Fruit fly (Drosophila melanogaster) whole organism, embryonic: ENCODE measurements around the gene CG9389.

Experiments
- ATbp ChIP-seq: fragments of 200-800 bp; sonication (Bioruptor generic); optimal IDR thresholded peaks from 2 replicates; lab custom pipeline; 2017; ENCODE audit warnings: missing biosample characterization, mild to moderate bottlenecking, missing genetic modification characterization, missing genetic modification reagents
- CG11504 ChIP-seq: fragments of 200-800 bp; sonication (Bioruptor generic); optimal IDR thresholded peaks from 3 replicates; lab custom pipeline; 2019; ENCODE audit warnings: missing biosample characterization, mild to moderate bottlenecking, missing genetic modification characterization, moderate library complexity
- CG11560 ChIP-seq: fragments of 200-800 bp; sonication (Bioruptor generic); IDR thresholded peaks from 3 replicates; pipeline ENCODE4 v1.3.6; 2022; ENCODE audit warnings: missing biosample characterization, missing genetic modification characterization
- CG12769 ChIP-seq: fragments of 200-800 bp; sonication (Bioruptor generic); optimal IDR thresholded peaks from 2 replicates; lab custom pipeline; 2019; ENCODE audit warnings: missing biosample characterization, mild to moderate bottlenecking, missing genetic modification characterization, moderate library complexity
- CG13624 ChIP-seq: fragments of 200-800 bp; sonication (Bioruptor generic); optimal IDR thresholded peaks from 2 replicates; lab custom pipeline; 2016; ENCODE audit warnings: missing biosample characterization, missing genetic modification characterization
- CG14710 ChIP-seq: fragments of 200-800 bp; sonication (Bioruptor generic); optimal IDR thresholded peaks from 3 replicates; lab custom pipeline; 2019; ENCODE audit warnings: missing biosample characterization, mild to moderate bottlenecking, missing genetic modification characterization, moderate library complexity
- CG1602 ChIP-seq: fragments of 200-800 bp; sonication (Bioruptor generic); optimal IDR thresholded peaks from 3 replicates; lab custom pipeline; 2016; ENCODE audit warnings: missing biosample characterization, missing genetic modification characterization
- CG17361 ChIP-seq: fragments of 200-800 bp; sonication (Bioruptor generic); IDR thresholded peaks from 3 replicates; pipeline ENCODE4 v1.3.6; 2022; ENCODE audit warnings: missing biosample characterization, missing genetic modification characterization
- CG2116 ChIP-seq: fragments of 200-800 bp; sonication (Bioruptor generic); optimal IDR thresholded peaks from 3 replicates; lab custom pipeline; 2018; ENCODE audit warnings: missing biosample characterization, mild to moderate bottlenecking, missing genetic modification characterization
- CG2129 ChIP-seq: fragments of 200-800 bp; sonication (Bioruptor generic); IDR thresholded peaks from 2 replicates; pipeline ENCODE4 v1.3.6; 2022; ENCODE audit warnings: missing biosample characterization, missing genetic modification characterization; ENCODE audit not compliant: partially characterized antibody
- CG32772 ChIP-seq: fragments of 200-800 bp; sonication (Bioruptor generic); IDR thresholded peaks from 2 replicates; pipeline ENCODE4 v1.3.6; 2022; ENCODE audit warnings: missing biosample characterization, missing genetic modification characterization
- CG6272 ChIP-seq: fragments of 200-800 bp; sonication (Bioruptor generic); IDR thresholded peaks from 2 replicates; pipeline ENCODE4 v1.3.6; 2022; ENCODE audit warnings: missing biosample characterization, missing genetic modification characterization
- CG7963 ChIP-seq: fragments of 200-800 bp; sonication (Bioruptor generic); IDR thresholded peaks from 3 replicates; pipeline ENCODE4 v1.3.6; 2022; ENCODE audit warnings: missing biosample characterization, missing genetic modification characterization; ENCODE audit not compliant: partially characterized antibody
- CG8478 ChIP-seq: fragments of >200 bp; optimal IDR thresholded peaks from 2 replicates; lab custom pipeline; 2018
- CG9609 ChIP-seq: fragments of 200-800 bp; sonication (Bioruptor generic); optimal IDR thresholded peaks from 3 replicates; lab custom pipeline; 2016; ENCODE audit warnings: missing biosample characterization, missing genetic modification characterization
- CG9817 ChIP-seq: fragments of 200-800 bp; sonication (Bioruptor generic); optimal IDR thresholded peaks from 2 replicates; lab custom pipeline; 2018; ENCODE audit warnings: missing biosample characterization, mild to moderate bottlenecking, missing genetic modification characterization, moderate library complexity
- CHES-1-like ChIP-seq: fragments of 200-800 bp; sonication (Bioruptor generic); optimal IDR thresholded peaks from 2 replicates; lab custom pipeline; 2016; ENCODE audit warnings: missing biosample characterization, missing genetic modification characterization
- CTCF ChIP-seq: fragments of 200-800 bp; sonication (Bioruptor generic); optimal IDR thresholded peaks from 2 replicates; lab custom pipeline; 2017; ENCODE audit warnings: missing biosample characterization, mild to moderate bottlenecking, missing genetic modification characterization, moderate library complexity
- Camta ChIP-seq: fragments of 200-800 bp; sonication (Bioruptor generic); optimal IDR thresholded peaks from 2 replicates; lab custom pipeline; 2016; ENCODE audit warnings: missing biosample characterization, missing genetic modification characterization
- CkIIα-i1 ChIP-seq: fragments of 200-800 bp; sonication (Bioruptor generic); IDR thresholded peaks from 2 replicates; pipeline ENCODE4 v1.3.6; 2022; ENCODE audit warnings: missing biosample characterization, missing genetic modification characterization
- Ets65A ChIP-seq: fragments of 200-800 bp; sonication (Bioruptor generic); peaks from one replicate; lab custom pipeline; 2016; ENCODE audit warnings: missing biosample characterization, missing genetic modification characterization
- Gug ChIP-seq: fragments of 200-800 bp; sonication (Bioruptor generic); IDR thresholded peaks from 4 replicates; pipeline ENCODE4 v1.3.6; 2022; ENCODE audit warnings: missing biosample characterization, missing genetic modification characterization
- HLH4C ChIP-seq: fragments of 200-800 bp; sonication (Bioruptor generic); IDR thresholded peaks from 3 replicates; pipeline ENCODE4 v1.3.6; 2022; ENCODE audit warnings: missing biosample characterization, missing genetic modification characterization; ENCODE audit not compliant: partially characterized antibody
- Hr51 ChIP-seq, 2 experiments: fragments of 200-800 bp; sonication (Bioruptor generic); optimal IDR thresholded peaks; 2 replicates in 1 of 2; 3 replicates in 1 of 2; lab custom pipeline; 2016 to 2018; ENCODE audit warnings: missing biosample characterization in 2 of 2, missing genetic modification characterization in 2 of 2, mild to moderate bottlenecking in 1 of 2, moderate library complexity in 1 of 2
- Hsf ChIP-seq: fragments of 200-800 bp; sonication (Bioruptor generic); optimal IDR thresholded peaks from 3 replicates; lab custom pipeline; 2016; ENCODE audit warnings: missing biosample characterization, missing genetic modification characterization
- NC2β ChIP-seq: fragments of 200-800 bp; sonication (Bioruptor generic); optimal IDR thresholded peaks from 2 replicates; lab custom pipeline; 2016; ENCODE audit warnings: missing biosample characterization, missing genetic modification characterization
- Nf-YC ChIP-seq: fragments of 200-800 bp; optimal IDR thresholded peaks from 3 replicates; lab custom pipeline; 2019; ENCODE audit warnings: missing biosample characterization, mild to moderate bottlenecking, missing genetic modification characterization, moderate library complexity
- Scr ChIP-seq: fragments of 200-800 bp; sonication (Bioruptor generic); IDR thresholded peaks from 2 replicates; pipeline ENCODE4 v1.3.6; 2022; ENCODE audit warnings: missing biosample characterization, missing genetic modification characterization; ENCODE audit not compliant: partially characterized antibody
- Sry-δ ChIP-seq: fragments of 200-800 bp; sonication (Bioruptor generic); optimal IDR thresholded peaks from 2 replicates; lab custom pipeline; 2016; ENCODE audit warnings: missing biosample characterization, missing genetic modification characterization
- Trl ChIP-seq, 3 experiments: fragments of >200 bp in 2 of 3; fragments of 200-800 bp in 1 of 3; sonication (Bioruptor generic) in 1 of 3; optimal IDR thresholded peaks; 2 replicates in 1 of 3; 3 replicates in 2 of 3; lab custom pipeline; 2016 to 2017; ENCODE audit warnings: missing biosample characterization in 1 of 3, missing genetic modification characterization in 1 of 3
- abd-A ChIP-seq: fragments of 200-800 bp; sonication (Bioruptor generic); optimal IDR thresholded peaks from 3 replicates; lab custom pipeline; 2019; ENCODE audit warnings: missing biosample characterization, mild to moderate bottlenecking, missing genetic modification characterization, moderate library complexity
- ase ChIP-seq: fragments of 200-800 bp; sonication (Bioruptor generic); IDR thresholded peaks from 3 replicates; pipeline ENCODE4 v1.3.6; 2022; ENCODE audit warnings: missing biosample characterization, missing genetic modification characterization
- crol ChIP-seq: fragments of 200-800 bp; sonication (Bioruptor generic); IDR thresholded peaks from 2 replicates; pipeline ENCODE4 v1.3.6; 2022; ENCODE audit warnings: missing biosample characterization, missing genetic modification characterization
- crp ChIP-seq, 2 experiments: fragments of 200-800 bp; sonication (Bioruptor generic); optimal IDR thresholded peaks; 2 replicates in 1 of 2; 3 replicates in 1 of 2; lab custom pipeline; 2017; ENCODE audit warnings: missing biosample characterization in 2 of 2, missing genetic modification characterization in 2 of 2, mild to moderate bottlenecking in 1 of 2, moderate library complexity in 1 of 2
- fru ChIP-seq: fragments of >200 bp; optimal IDR thresholded peaks from 2 replicates; lab custom pipeline; 2017
- ftz-f1 ChIP-seq: fragments of 200-800 bp; sonication (Bioruptor generic); optimal IDR thresholded peaks from 2 replicates; lab custom pipeline; 2016; ENCODE audit warnings: missing biosample characterization, missing genetic modification characterization
- grau ChIP-seq: fragments of 200-800 bp; optimal IDR thresholded peaks from 3 replicates; lab custom pipeline; 2019; ENCODE audit warnings: missing biosample characterization, mild to moderate bottlenecking, missing genetic modification characterization, moderate library complexity
- gsb-n ChIP-seq: fragments of 200-800 bp; sonication (Bioruptor generic); optimal IDR thresholded peaks from 3 replicates; lab custom pipeline; 2018; ENCODE audit warnings: missing biosample characterization, mild to moderate bottlenecking, missing genetic modification characterization
- her ChIP-seq: fragments of 200-800 bp; sonication (Bioruptor generic); optimal IDR thresholded peaks from 2 replicates; lab custom pipeline; 2016; ENCODE audit warnings: missing biosample characterization, missing genetic modification characterization
- nerfin-2 ChIP-seq: fragments of 200-800 bp; sonication (Bioruptor generic); IDR thresholded peaks from 2 replicates; pipeline ENCODE4 v1.3.6; 2022; ENCODE audit warnings: missing biosample characterization, missing genetic modification characterization; ENCODE audit not compliant: partially characterized antibody
- p53 ChIP-seq: fragments of 200-800 bp; sonication (Bioruptor generic); optimal IDR thresholded peaks from 2 replicates; lab custom pipeline; 2016; ENCODE audit warnings: missing biosample characterization, missing genetic modification characterization
- pita ChIP-seq: fragments of 200-800 bp; sonication (Bioruptor generic); optimal IDR thresholded peaks from 2 replicates; lab custom pipeline; 2017; ENCODE audit warnings: missing biosample characterization, mild to moderate bottlenecking, missing genetic modification characterization
- pzg ChIP-seq: fragments of 200-800 bp; sonication (Bioruptor generic); optimal IDR thresholded peaks from 3 replicates; lab custom pipeline; 2018; ENCODE audit warnings: missing biosample characterization, mild to moderate bottlenecking, missing genetic modification characterization, moderate library complexity
- sug ChIP-seq: fragments of 200-800 bp; optimal IDR thresholded peaks from 2 replicates; lab custom pipeline; 2019; ENCODE audit warnings: missing biosample characterization, mild to moderate bottlenecking, missing genetic modification characterization, moderate library complexity
- tgo ChIP-seq: fragments of 200-800 bp; sonication (Bioruptor generic); IDR thresholded peaks from 3 replicates; pipeline ENCODE4 v1.3.6; 2022; ENCODE audit warnings: missing biosample characterization, missing genetic modification characterization
- twi ChIP-seq: fragments of 200-800 bp; optimal IDR thresholded peaks from 2 replicates; lab custom pipeline; 2019; ENCODE audit warnings: missing biosample characterization, mild to moderate bottlenecking, missing genetic modification characterization, moderate library complexity
- unc-4 ChIP-seq: fragments of 200-800 bp; sonication (Bioruptor generic); IDR thresholded peaks from 2 replicates; pipeline ENCODE4 v1.3.6; 2022; ENCODE audit warnings: missing biosample characterization, missing genetic modification characterization; ENCODE audit not compliant: partially characterized antibody
- wdn ChIP-seq: fragments of 200-800 bp; sonication (Bioruptor generic); IDR thresholded peaks from 2 replicates; pipeline ENCODE4 v1.3.6; 2022; ENCODE audit warnings: missing biosample characterization, missing genetic modification characterization
- zf30C ChIP-seq: fragments of 200-800 bp; sonication (Bioruptor generic); optimal IDR thresholded peaks from 3 replicates; lab custom pipeline; 2018; ENCODE audit warnings: missing biosample characterization, mild to moderate bottlenecking, missing genetic modification characterization

CG9389 gene

dm6 chr3L:21317416-21318259, 47.3 kb upstream of the CG9389 start, which contains the start of gene Pc (continued):
- TF ChIP-seq nerfin-2 (GFP tag; lab: Robert Waterston, UW): peak; percentile 84
- TF ChIP-seq CG13624 (GFP tag; lab: Kevin White, UChicago): peak; percentile 63
- TF ChIP-seq CG2116: peak; percentile 90
- TF ChIP-seq Gug (GFP tag; lab: Robert Waterston, UW): no peak
- TF ChIP-seq pita (GFP tag; lab: Kevin White, UChicago): peak; percentile 87
- TF ChIP-seq Ets65A (GFP tag; lab: Kevin White, UChicago): peak; percentile 4
- TF ChIP-seq CG6272: peak; percentile 29; the same call in 1 of the 2 replicates
- TF ChIP-seq grau (tag; lab: Kevin White, UChicago): peak; percentile 17
- TF ChIP-seq unc-4 (GFP tag; lab: Robert Waterston, UW): peak; percentile 86
- TF ChIP-seq wdn (GFP tag; lab: Robert Waterston, UW): peak; percentile 26; the same call in 1 of the 2 replicates
- TF ChIP-seq HLH4C: peak; percentile 86
- no peak for TF ChIP-seq fru (lab: Kevin White, UChicago)
- peak; percentile 86 for TF ChIP-seq Sry-δ (GFP tag; lab: Kevin White, UChicago)
- TF ChIP-seq CG8478 (lab: Kevin White, UChicago): peak; percentile 65
- TF ChIP-seq Scr (GFP tag; lab: Robert Waterston, UW): peak; percentile 81
- TF ChIP-seq crp (GFP tag; optimal IDR thresholded peaks at IDR 0.05; lab: Kevin White, UChicago): no peak
- TF ChIP-seq CG11504 (tag; lab: Kevin White, UChicago): peak; percentile 56
- peak; percentile 61 for TF ChIP-seq twi
- TF ChIP-seq CG12769: peak; percentile 35
- TF ChIP-seq CG9609 (GFP tag; lab: Kevin White, UChicago): peak; percentile 4
- peak; percentile 4 for TF ChIP-seq zf30C (GFP tag; lab: Kevin White, UChicago)
- TF ChIP-seq Camta: peak; percentile 10
- TF ChIP-seq pzg (GFP tag; lab: Kevin White, UChicago): peak; percentile 98
- no peak for TF ChIP-seq crol (GFP tag; lab: Robert Waterston, UW)
- peak; percentile 60 for TF ChIP-seq CG2129
- TF ChIP-seq Trl (optimal IDR thresholded peaks at IDR 0.05; lab: Kevin White, UChicago): no peak
- peak; percentile 13 for TF ChIP-seq Trl (GFP tag; optimal IDR thresholded peaks at IDR 0.05; lab: Kevin White, UChicago)
- TF ChIP-seq CG17361 (GFP tag; lab: Robert Waterston, UW): peak; percentile 36; the same call in 1 of the 3 replicates
- peak; percentile 66 for TF ChIP-seq CHES-1-like (GFP tag; lab: Kevin White, UChicago)
- TF ChIP-seq CG14710 (tag; lab: Kevin White, UChicago): peak; percentile 74
- TF ChIP-seq Hr51 (GFP tag; optimal IDR thresholded peaks at IDR 0.05; lab: Kevin White, UChicago): peak in 1 of 2 experiments; percentile 44
- peak; percentile 15 for TF ChIP-seq abd-A (tag; lab: Kevin White, UChicago)
- TF ChIP-seq CkIIα-i1 (GFP tag; lab: Robert Waterston, UW): 0 out of 2 replicates have a peak, but pooled peaks have one; percentile 13
- peak; percentile 59 for TF ChIP-seq p53 (GFP tag; lab: Kevin White, UChicago)
- TF ChIP-seq CG11560: peak; percentile 84; the same call in 2 of the 3 replicates
- peak; percentile 49 for TF ChIP-seq sug (tag; lab: Kevin White, UChicago)
- TF ChIP-seq ase: no peak
- peak; percentile 25 for TF ChIP-seq ftz-f1 (GFP tag; lab: Kevin White, UChicago)
- TF ChIP-seq NC2β: peak; percentile 38
- no peak for TF ChIP-seq ATbp (GFP tag; lab: Kevin White, UChicago)
- TF ChIP-seq tgo (GFP tag; lab: Robert Waterston, UW): no peak
- peak; percentile 23 for TF ChIP-seq gsb-n (tag; lab: Kevin White, UChicago)
- TF ChIP-seq her (GFP tag; lab: Kevin White, UChicago): peak; percentile 12
- TF ChIP-seq CG1602 (GFP tag; lab: Kevin White, UChicago): no peak
- no peak for TF ChIP-seq CG32772 (GFP tag; lab: Robert Waterston, UW)
- TF ChIP-seq Hsf (GFP tag; lab: Kevin White, UChicago): no peak
- peak; percentile 23 for TF ChIP-seq CG9817 (tag; lab: Kevin White, UChicago)
- TF ChIP-seq CG7963 (GFP tag; lab: Robert Waterston, UW): peak; percentile 78
- peak; percentile 44 for TF ChIP-seq Nf-YC (tag; lab: Kevin White, UChicago)
- TF ChIP-seq CTCF (GFP tag; lab: Kevin White, UChicago): peak; percentile 72
